Worm (Caenorhabditis elegans) whole organism, young adult: ENCODE measurements around the gene insc-1.

Experiments used
- lin-35 ChIP-seq, 3 experiments: fragments of 150-350 bp in 2 of 3; sonication (generic microtip) in 1 of 3; optimal IDR thresholded peaks; 2 replicates each; lab custom pipeline; 2014 to 2018; ENCODE audit warnings: missing biosample characterization in 3 of 3, missing genetic modification characterization in 3 of 3, missing genetic modification reagents in 3 of 3
- nhr-90 ChIP-seq: sonication (generic microtip); optimal IDR thresholded peaks from 2 replicates; lab custom pipeline; 2016; ENCODE audit warnings: missing genotype, mild to moderate bottlenecking, missing genetic modification characterization, missing compliant biosample characterization
- snpc-4 ChIP-seq, 5 experiments: fragments of 150-350 bp in 1 of 5; sonication (generic microtip) in 4 of 5; optimal IDR thresholded peaks; 2 replicates each; lab custom pipeline; 2014 to 2018; ENCODE audit warnings: missing genetic modification characterization in 5 of 5, missing biosample characterization in 3 of 5, antibody characterized with exemption in 2 of 5, mild to moderate bottlenecking in 2 of 5, missing compliant biosample characterization in 2 of 5, missing genotype in 2 of 5, moderate library complexity in 2 of 5, missing genetic modification reagents in 1 of 5
- sptf-2 ChIP-seq: fragments of 200-800 bp; sonication (Bioruptor generic); optimal IDR thresholded peaks from 2 replicates; lab custom pipeline; 2018; ENCODE audit warnings: mild to moderate bottlenecking, missing genetic modification characterization, missing compliant biosample characterization

DNA sequence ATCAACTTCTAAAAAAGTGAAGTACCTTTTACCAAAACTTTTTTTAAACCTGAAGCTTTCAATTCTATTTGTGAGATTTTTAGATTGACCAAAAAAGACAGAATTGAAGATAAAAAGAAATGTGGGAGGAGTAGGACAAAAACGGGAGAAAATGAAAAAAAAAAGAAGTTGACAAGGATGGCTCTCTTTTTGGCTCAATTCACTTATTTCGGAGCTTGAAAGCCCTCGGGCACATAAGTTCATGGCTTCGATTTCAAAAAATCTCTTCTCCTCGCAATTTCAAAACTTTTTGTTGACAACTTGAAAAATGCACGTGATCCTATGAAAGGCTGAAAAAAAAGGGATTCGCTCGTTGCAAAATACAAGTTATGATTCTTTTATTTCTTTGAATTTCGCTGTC, 32.5 kb upstream of the insc-1 start:
- TF ChIP-seq snpc-4 (GFP tag; optimal IDR thresholded peaks at IDR 0.05; lab: Kevin White, UChicago), result no peak
- no peak for TF ChIP-seq snpc-4 (tag; optimal IDR thresholded peaks at IDR 0.05; lab: Kevin White, UChicago)
- no peak for TF ChIP-seq sptf-2 (GFP tag; lab: Kevin White, UChicago)
- TF ChIP-seq lin-35 (GFP tag; optimal IDR thresholded peaks at IDR 0.05; lab: Kevin White, UChicago), result no peak
- TF ChIP-seq nhr-90 (tag; lab: Kevin White, UChicago), result no peak
